Fruit fly (Drosophila melanogaster) whole organism, embryonic: Measurements from ENCODE around the gene CG17199.

Experiments used
- CG10209 ChIP-seq: fragments of 200-800 bp; sonication (Bioruptor generic); optimal IDR thresholded peaks from 3 replicates; lab custom pipeline; 2017; ENCODE audit warnings: missing biosample characterization, mild to moderate bottlenecking, missing genetic modification characterization, missing genetic modification reagents
- CG34224 ChIP-seq: fragments of 200-800 bp; sonication (Bioruptor generic); IDR thresholded peaks from 3 replicates; pipeline ENCODE4 v1.3.6; 2022; ENCODE audit warnings: missing biosample characterization, missing genetic modification characterization; ENCODE audit not compliant: partially characterized antibody
- CG7987 ChIP-seq: fragments of 200-800 bp; sonication (Bioruptor generic); optimal IDR thresholded peaks from 2 replicates; lab custom pipeline; 2018; ENCODE audit warnings: missing biosample characterization, mild to moderate bottlenecking, missing genetic modification characterization, moderate library complexity
- H15 ChIP-seq: fragments of 200-800 bp; sonication (Bioruptor generic); IDR thresholded peaks from 3 replicates; pipeline ENCODE4 v1.3.6; 2022; ENCODE audit warnings: missing biosample characterization, missing genetic modification characterization
- Sry-δ ChIP-seq: fragments of 200-800 bp; sonication (Bioruptor generic); optimal IDR thresholded peaks from 2 replicates; lab custom pipeline; 2016; ENCODE audit warnings: missing biosample characterization, missing genetic modification characterization
- pan ChIP-seq, 4 experiments: fragments of >200 bp in 3 of 4; fragments of 200-800 bp in 1 of 4; sonication (Bioruptor generic) in 1 of 4; optimal IDR thresholded peaks in 3 of 4; IDR thresholded peaks in 1 of 4; 2 replicates each; pipeline versions ENCODE4 v1.3.6 to Lab custom; 2017 to 2022; ENCODE audit warnings: missing biosample characterization in 2 of 4, missing genetic modification characterization in 2 of 4, mixed read lengths in 1 of 4
- trem ChIP-seq: fragments of 200-800 bp; optimal IDR thresholded peaks from 3 replicates; lab custom pipeline; 2019; ENCODE audit warnings: missing biosample characterization, mild to moderate bottlenecking, missing genetic modification characterization, moderate library complexity
- usp ChIP-seq: fragments of >200 bp; optimal IDR thresholded peaks from 2 replicates; lab custom pipeline; 2017; ENCODE audit warnings: missing biosample characterization, missing genetic modification characterization

- TF ChIP-seq trem (peak; percentile 84), usp (GFP tag; lab: Kevin White, UChicago) (no peak), CG7987 (GFP tag; lab: Kevin White, UChicago) (no peak), H15 (no peak; the same call in 2 of the 3 replicates), CG34224 (GFP tag; lab: Robert Waterston, UW) (peak; percentile 44; the same call in 2 of the 3 replicates), pan (optimal IDR thresholded peaks at IDR 0.05; lab: Kevin White, UChicago) (no peak), pan (GFP tag; optimal IDR thresholded peaks at IDR 0.05 in 1 of 2, IDR thresholded peaks at IDR 0.05 in 1 of 2) (no peak), CG10209 (GFP tag; lab: Kevin White, UChicago) (no peak), Sry-δ (GFP tag; lab: Kevin White, UChicago) (no peak)
These were observed 42.9 kb upstream of the CG17199 start, which contains the start of gene cic for dm6 chr3R:20252443-20252913.
